Worm (Caenorhabditis elegans) whole organism, young adult: ENCODE measurements around the gene parp-2.

Experiments used
- B0261.1 ChIP-seq: sonication (generic microtip); optimal IDR thresholded peaks from 2 replicates; lab custom pipeline; 2016; ENCODE audit warnings: mild to moderate bottlenecking, missing genetic modification characterization, moderate library complexity, missing compliant biosample characterization
- B0336.3 ChIP-seq: fragments of 200-800 bp; sonication (Bioruptor generic); IDR thresholded peaks from 2 replicates; pipeline ENCODE4 v1.3.6; 2022; ENCODE audit warnings: missing genetic modification characterization, missing compliant biosample characterization
- F49E8.2 ChIP-seq: sonication (generic microtip); optimal IDR thresholded peaks from 3 replicates; lab custom pipeline; 2017; ENCODE audit warnings: missing genetic modification characterization, mild to moderate bottlenecking, missing compliant biosample characterization, antibody characterized with exemption, moderate library complexity; ENCODE audit not compliant: insufficient read depth
- F52B5.7 ChIP-seq: sonication (generic microtip); optimal IDR thresholded peaks from 2 replicates; lab custom pipeline; 2016; ENCODE audit warnings: mild to moderate bottlenecking, missing genetic modification characterization, missing compliant biosample characterization
- F55B11.4 ChIP-seq: sonication (generic microtip); optimal IDR thresholded peaks from 2 replicates; lab custom pipeline; 2016; ENCODE audit warnings: missing compliant biosample characterization, missing genetic modification characterization, borderline replicate concordance; ENCODE audit not compliant: insufficient read depth
- K12H6.12 ChIP-seq: fragments of 200-800 bp; sonication (Bioruptor generic); optimal IDR thresholded peaks from 2 replicates; lab custom pipeline; 2018; ENCODE audit warnings: mild to moderate bottlenecking, missing genetic modification characterization, missing compliant biosample characterization
- T26A5.8 ChIP-seq: sonication (generic microtip); optimal IDR thresholded peaks from 2 replicates; lab custom pipeline; 2016; ENCODE audit warnings: missing genetic modification characterization, missing compliant biosample characterization
- Y56A3A.18 ChIP-seq: fragments of 200-800 bp; sonication (Bioruptor generic); IDR thresholded peaks from 2 replicates; pipeline ENCODE4 v1.3.6; 2022; ENCODE audit warnings: missing genetic modification reagents, missing genetic modification characterization, missing compliant biosample characterization
- athp-1 ChIP-seq: sonication (generic microtip); optimal IDR thresholded peaks from 2 replicates; lab custom pipeline; 2017; ENCODE audit warnings: mild to moderate bottlenecking, missing genetic modification characterization, missing compliant biosample characterization
- bed-1 ChIP-seq: fragments of 200-800 bp; sonication (Bioruptor generic); IDR thresholded peaks from 2 replicates; pipeline ENCODE4 v1.3.6; 2022; ENCODE audit warnings: missing genetic modification reagents, missing genetic modification characterization, missing compliant biosample characterization
- ccch-3 ChIP-seq: fragments of 200-800 bp; sonication (Bioruptor generic); optimal IDR thresholded peaks from 2 replicates; lab custom pipeline; 2018; ENCODE audit warnings: mild to moderate bottlenecking, missing genetic modification characterization, missing compliant biosample characterization
- ceh-100 ChIP-seq: fragments of 200-800 bp; sonication (Bioruptor generic); IDR thresholded peaks from 2 replicates; pipeline ENCODE4 v1.3.6; 2022; ENCODE audit warnings: missing genetic modification reagents, missing genetic modification characterization, missing compliant biosample characterization
- ceh-40 ChIP-seq: fragments of 200-800 bp; sonication (Bioruptor generic); IDR thresholded peaks from 2 replicates; pipeline ENCODE4 v1.3.6; 2022; ENCODE audit warnings: missing genetic modification characterization, missing compliant biosample characterization
- chd-7 ChIP-seq: sonication (generic microtip); optimal IDR thresholded peaks from 2 replicates; lab custom pipeline; 2016; ENCODE audit warnings: mild to moderate bottlenecking, missing genetic modification characterization, moderate library complexity, missing compliant biosample characterization
- efl-1 ChIP-seq: fragments of 150-350 bp; optimal IDR thresholded peaks from 2 replicates; lab custom pipeline; 2014; ENCODE audit warnings: missing biosample characterization, missing genetic modification reagents, missing genetic modification characterization
- lir-1 ChIP-seq: fragments of 200-800 bp; sonication (Bioruptor generic); conservative IDR thresholded peaks from 2 replicates; pipeline ENCODE4 v1.3.6; 2022; ENCODE audit warnings: missing genetic modification reagents, missing genetic modification characterization, missing compliant biosample characterization
- madf-10 ChIP-seq: sonication (generic microtip); optimal IDR thresholded peaks from 2 replicates; lab custom pipeline; 2016; ENCODE audit warnings: mild to moderate bottlenecking, missing genetic modification characterization, missing compliant biosample characterization
- madf-3 ChIP-seq: fragments of 200-800 bp; sonication (Bioruptor generic); IDR thresholded peaks from 2 replicates; pipeline ENCODE4 v1.3.6; 2022; ENCODE audit warnings: missing genetic modification reagents, missing genetic modification characterization, missing compliant biosample characterization
- mxl-1 ChIP-seq: sonication (generic microtip); optimal IDR thresholded peaks from 2 replicates; lab custom pipeline; 2016; ENCODE audit warnings: missing genetic modification characterization, missing compliant biosample characterization
- nfyb-1 ChIP-seq: fragments of 200-800 bp; sonication (Bioruptor generic); IDR thresholded peaks from 2 replicates; pipeline ENCODE4 v1.3.6; 2022; ENCODE audit warnings: missing genetic modification reagents, missing genetic modification characterization, missing compliant biosample characterization
- nhr-120 ChIP-seq: fragments of 200-800 bp; sonication (Bioruptor generic); IDR thresholded peaks from 2 replicates; pipeline ENCODE4 v1.3.6; 2022; ENCODE audit warnings: missing genetic modification characterization, missing compliant biosample characterization
- nhr-179 ChIP-seq: sonication (generic microtip); optimal IDR thresholded peaks from 2 replicates; lab custom pipeline; 2016; ENCODE audit warnings: mild to moderate bottlenecking, missing genetic modification characterization, missing compliant biosample characterization
- nhr-80 ChIP-seq: sonication (generic microtip); optimal IDR thresholded peaks from 2 replicates; lab custom pipeline; 2016; ENCODE audit warnings: missing genetic modification characterization, missing compliant biosample characterization
- pbrm-1 ChIP-seq: fragments of 200-800 bp; sonication (Bioruptor generic); IDR thresholded peaks from 2 replicates; pipeline ENCODE4 v1.3.6; 2022; ENCODE audit warnings: missing genetic modification reagents, missing genetic modification characterization, missing compliant biosample characterization
- pha-4 ChIP-seq: fragments of 150-350 bp; sonication (generic microtip); optimal IDR thresholded peaks from 2 replicates; lab custom pipeline; 2014; ENCODE audit warnings: missing biosample characterization, missing genetic modification reagents, missing genetic modification characterization
- rcor-1 ChIP-seq: fragments of 200-800 bp; sonication (Bioruptor generic); IDR thresholded peaks from 2 replicates; pipeline ENCODE4 v1.3.6; 2022; ENCODE audit warnings: missing genetic modification reagents, missing genetic modification characterization, missing compliant biosample characterization
- rec-8 ChIP-seq, 2 experiments: sonication (generic microtip); optimal IDR thresholded peaks; 2 replicates each; lab custom pipeline; 2016; ENCODE audit warnings: mild to moderate bottlenecking in 2 of 2, missing genetic modification characterization in 2 of 2, missing genetic modification reagents in 2 of 2, missing genotype in 2 of 2, missing biosample characterization in 1 of 2, missing compliant biosample characterization in 1 of 2, moderate library complexity in 1 of 2
- repo-1 ChIP-seq: sonication (generic microtip); optimal IDR thresholded peaks from 2 replicates; lab custom pipeline; 2017; ENCODE audit warnings: mild to moderate bottlenecking, missing genetic modification characterization, missing compliant biosample characterization
- sdz-38 ChIP-seq: sonication (generic microtip); optimal IDR thresholded peaks from 2 replicates; lab custom pipeline; 2016; ENCODE audit warnings: missing genotype, missing genetic modification characterization, missing compliant biosample characterization
- tbx-9 ChIP-seq: sonication (generic microtip); optimal IDR thresholded peaks from 2 replicates; lab custom pipeline; 2016; ENCODE audit warnings: borderline replicate concordance, missing genetic modification characterization, inconsistent platforms, missing compliant biosample characterization
- unc-62 ChIP-seq: fragments of 150-350 bp; optimal IDR thresholded peaks from 2 replicates; lab custom pipeline; 2014; ENCODE audit warnings: missing biosample characterization, missing genetic modification reagents, missing genetic modification characterization
- xnd-1 ChIP-seq: sonication (generic microtip); optimal IDR thresholded peaks from 2 replicates; lab custom pipeline; 2016; ENCODE audit warnings: missing genotype, missing genetic modification reagents, missing genetic modification characterization, missing compliant biosample characterization
- ztf-18 ChIP-seq: sonication (generic microtip); optimal IDR thresholded peaks from 2 replicates; lab custom pipeline; 2016; ENCODE audit warnings: missing genotype, mild to moderate bottlenecking, missing genetic modification characterization, missing compliant biosample characterization
- ztf-22 ChIP-seq: fragments of 200-800 bp; sonication (Bioruptor generic); optimal IDR thresholded peaks from 2 replicates; lab custom pipeline; 2018; ENCODE audit warnings: mild to moderate bottlenecking, missing genetic modification characterization, moderate library complexity, missing compliant biosample characterization
- ztf-28 ChIP-seq: fragments of 200-800 bp; sonication (Bioruptor generic); IDR thresholded peaks from 2 replicates; pipeline ENCODE4 v1.3.6; 2022; ENCODE audit warnings: missing genetic modification reagents, missing genetic modification characterization, missing compliant biosample characterization

parp-2 gene

ce11 chrII:9607137-9607536 lies 14.3 kb downstream of the parp-2 start:
- TF ChIP-seq unc-62 (GFP tag; lab: Kevin White, UChicago) (no peak), nhr-120 (GFP tag; lab: Robert Waterston, UW) (no peak), pha-4 (peak; percentile 19), nhr-80 (tag; lab: Kevin White, UChicago) (peak; percentile 15)
- TF ChIP-seq, all 124 proteins: peak for 2

- no peak for TF ChIP-seq chd-7 (tag; lab: Kevin White, UChicago)
- TF ChIP-seq ceh-100 (GFP tag; lab: Robert Waterston, UW) = no peak
- no peak for TF ChIP-seq madf-10 (tag; lab: Kevin White, UChicago)
- TF ChIP-seq lir-1 = no peak
- no peak for TF ChIP-seq nhr-179
- TF ChIP-seq madf-3 (GFP tag; lab: Robert Waterston, UW) = no peak
- no peak for TF ChIP-seq rec-8 (tag; optimal IDR thresholded peaks at IDR 0.05; lab: Kevin White, UChicago)
- no peak for TF ChIP-seq nfyb-1
- TF ChIP-seq repo-1 (tag; lab: Kevin White, UChicago) = no peak
- TF ChIP-seq xnd-1 (tag; lab: Kevin White, UChicago) = no peak
- TF ChIP-seq B0261.1 = no peak
- TF ChIP-seq B0336.3 (GFP tag; lab: Robert Waterston, UW) = no peak
- TF ChIP-seq ztf-28 (GFP tag; lab: Robert Waterston, UW) = no peak
- no peak for TF ChIP-seq ztf-18 (tag; lab: Kevin White, UChicago)
- TF ChIP-seq, all 124 proteins: peak for 0
These were observed 16.5 kb downstream of the parp-2 start, which contains the start of gene pap-2 for ce11 chrII:9609296-9609695. TSS of gene pap-2 (minus strand) at chrII:9609396.

- TF ChIP-seq T26A5.8 (tag; lab: Kevin White, UChicago) (no peak), B0336.3 (GFP tag; lab: Robert Waterston, UW) (no peak), nhr-179 (no peak), B0261.1 (no peak), ztf-22 (GFP tag; lab: Kevin White, UChicago) (no peak), ccch-3 (GFP tag; lab: Kevin White, UChicago) (no peak), mxl-1 (no peak), efl-1 (GFP tag; lab: Kevin White, UChicago) (no peak), pbrm-1 (GFP tag; lab: Robert Waterston, UW) (no peak), tbx-9 (tag; lab: Kevin White, UChicago) (no peak), sdz-38 (tag; lab: Kevin White, UChicago) (no peak), ceh-40 (no peak), rcor-1 (no peak), athp-1 (tag; lab: Kevin White, UChicago) (no peak), F52B5.7 (tag; lab: Kevin White, UChicago) (no peak), F55B11.4 (tag; lab: Kevin White, UChicago) (no peak), F49E8.2 (tag; lab: Kevin White, UChicago) (no peak), chd-7 (tag; lab: Kevin White, UChicago) (no peak)
These were observed 18.6 kb downstream of the parp-2 start, which contains the start of the genes T15H9.5 and T15H9.4 for ce11 chrII:9611347-9611923. TSS of gene T15H9.5 (minus strand) at chrII:9611447. TSS of gene T15H9.4 (plus strand) at chrII:9611873.

- TF ChIP-seq bed-1 (GFP tag; lab: Robert Waterston, UW) (no peak), K12H6.12 (no peak), Y56A3A.18 (GFP tag; lab: Robert Waterston, UW) (no peak)
These were observed 21.9 kb downstream of the parp-2 start, which contains the start of gene hlh-6 for ce11 chrII:9614728-9615127. TSS of gene hlh-6 (minus strand) at chrII:9614828.
